Fruit fly (Drosophila melanogaster) whole organism, embryonic: ENCODE results near the gene CG6607.

Experiments
- Adf1 ChIP-seq: fragments of 200-800 bp; sonication (Bioruptor generic); IDR thresholded peaks from 2 replicates; pipeline ENCODE4 v1.3.6; 2022; ENCODE audit warnings: missing biosample characterization, missing genetic modification characterization
- CG10267 ChIP-seq: fragments of 200-800 bp; sonication (Bioruptor generic); optimal IDR thresholded peaks from 2 replicates; lab custom pipeline; 2018; ENCODE audit warnings: missing biosample characterization, mild to moderate bottlenecking, missing genetic modification characterization, moderate library complexity
- CG10274 ChIP-seq: fragments of 200-800 bp; sonication (Bioruptor generic); optimal IDR thresholded peaks from 3 replicates; lab custom pipeline; 2017; ENCODE audit warnings: missing biosample characterization, mild to moderate bottlenecking, missing genetic modification characterization
- CG10366 ChIP-seq: fragments of 200-800 bp; sonication (Bioruptor generic); IDR thresholded peaks from 2 replicates; pipeline ENCODE4 v1.3.6; 2022; ENCODE audit warnings: missing biosample characterization, missing genetic modification characterization
- CG10979 ChIP-seq: fragments of 200-800 bp; sonication (Bioruptor generic); optimal IDR thresholded peaks from 2 replicates; lab custom pipeline; 2018; ENCODE audit warnings: missing biosample characterization, mild to moderate bottlenecking, missing genetic modification characterization, moderate library complexity
- CG11560 ChIP-seq: fragments of 200-800 bp; sonication (Bioruptor generic); IDR thresholded peaks from 3 replicates; pipeline ENCODE4 v1.3.6; 2022; ENCODE audit warnings: missing biosample characterization, missing genetic modification characterization
- CG13123 ChIP-seq: fragments of 200-800 bp; sonication (Bioruptor generic); optimal IDR thresholded peaks from 2 replicates; lab custom pipeline; 2016; ENCODE audit warnings: missing biosample characterization, missing genetic modification characterization
- CG15601 ChIP-seq: fragments of 200-800 bp; sonication (Bioruptor generic); optimal IDR thresholded peaks from 3 replicates; lab custom pipeline; 2019; ENCODE audit warnings: missing biosample characterization, mild to moderate bottlenecking, missing genetic modification characterization, moderate library complexity
- CG1603 ChIP-seq: fragments of 200-800 bp; sonication (Bioruptor generic); optimal IDR thresholded peaks from 2 replicates; lab custom pipeline; 2019; ENCODE audit warnings: missing biosample characterization, mild to moderate bottlenecking, missing genetic modification characterization, moderate library complexity
- CG17361 ChIP-seq: fragments of 200-800 bp; sonication (Bioruptor generic); IDR thresholded peaks from 3 replicates; pipeline ENCODE4 v1.3.6; 2022; ENCODE audit warnings: missing biosample characterization, missing genetic modification characterization
- CG1792 ChIP-seq: fragments of 200-800 bp; sonication (Bioruptor generic); optimal IDR thresholded peaks from 2 replicates; lab custom pipeline; 2016; ENCODE audit warnings: missing biosample characterization, missing genetic modification characterization
- CG1832 ChIP-seq: fragments of 200-800 bp; sonication (Bioruptor generic); optimal IDR thresholded peaks from 2 replicates; lab custom pipeline; 2017; ENCODE audit warnings: missing biosample characterization, mild to moderate bottlenecking, missing genetic modification characterization, inconsistent platforms
- CG34422 ChIP-seq: fragments of 200-800 bp; sonication (Bioruptor generic); IDR thresholded peaks from 3 replicates; pipeline ENCODE4 v1.3.6; 2022; ENCODE audit warnings: missing biosample characterization, missing genetic modification characterization
- CG4360 ChIP-seq: fragments of 200-800 bp; sonication (Bioruptor generic); IDR thresholded peaks from 2 replicates; pipeline ENCODE4 v1.3.6; 2022; ENCODE audit warnings: missing biosample characterization, missing genetic modification characterization
- CG4404 ChIP-seq: fragments of 200-800 bp; sonication (Bioruptor generic); IDR thresholded peaks from 2 replicates; pipeline ENCODE4 v1.3.6; 2022; ENCODE audit warnings: missing biosample characterization, missing genetic modification characterization
- CG4820 ChIP-seq: fragments of 200-800 bp; sonication (Bioruptor generic); optimal IDR thresholded peaks from 3 replicates; lab custom pipeline; 2016; ENCODE audit warnings: missing biosample characterization, missing genetic modification characterization
- CG6654 ChIP-seq: fragments of 200-800 bp; sonication (Bioruptor generic); optimal IDR thresholded peaks from 2 replicates; lab custom pipeline; 2017; ENCODE audit warnings: missing biosample characterization, mild to moderate bottlenecking, missing genetic modification characterization
- CG6854 ChIP-seq: fragments of 200-800 bp; sonication (Bioruptor generic); optimal IDR thresholded peaks from 3 replicates; lab custom pipeline; 2017; ENCODE audit warnings: missing biosample characterization, mild to moderate bottlenecking, missing genetic modification characterization
- CG7271 ChIP-seq: fragments of 200-800 bp; sonication (Bioruptor generic); optimal IDR thresholded peaks from 2 replicates; lab custom pipeline; 2018; ENCODE audit warnings: missing biosample characterization, mild to moderate bottlenecking, missing genetic modification characterization, moderate library complexity
- Doc2 ChIP-seq: fragments of 200-800 bp; sonication (Bioruptor generic); IDR thresholded peaks from 2 replicates; pipeline ENCODE4 v1.3.6; 2022; ENCODE audit warnings: missing biosample characterization, missing genetic modification characterization
- Doc3 ChIP-seq: fragments of 200-800 bp; sonication (Bioruptor generic); IDR thresholded peaks from 3 replicates; pipeline ENCODE4 v1.3.6; 2022; ENCODE audit warnings: missing biosample characterization, missing genetic modification characterization; ENCODE audit not compliant: partially characterized antibody
- HHEX ChIP-seq: fragments of 200-800 bp; sonication (Bioruptor generic); optimal IDR thresholded peaks from 3 replicates; lab custom pipeline; 2017; ENCODE audit warnings: missing biosample characterization, mild to moderate bottlenecking, missing genetic modification characterization, missing genetic modification reagents
- HLHmδ ChIP-seq: fragments of 200-800 bp; sonication (Bioruptor generic); optimal IDR thresholded peaks from 2 replicates; lab custom pipeline; 2018; ENCODE audit warnings: missing biosample characterization, mild to moderate bottlenecking, missing genetic modification characterization, moderate library complexity
- Hand ChIP-seq: fragments of 200-800 bp; sonication (Bioruptor generic); optimal IDR thresholded peaks from 2 replicates; lab custom pipeline; 2017; ENCODE audit warnings: mild to moderate bottlenecking, missing biosample characterization, missing genetic modification reagents, missing genetic modification characterization
- Hmx ChIP-seq: fragments of 200-800 bp; sonication (Bioruptor generic); optimal IDR thresholded peaks from 2 replicates; lab custom pipeline; 2016; ENCODE audit warnings: missing biosample characterization, missing genetic modification characterization
- Max ChIP-seq: fragments of 200-800 bp; sonication (Bioruptor generic); optimal IDR thresholded peaks from 2 replicates; lab custom pipeline; 2016; ENCODE audit warnings: missing biosample characterization, mild to moderate bottlenecking, missing genetic modification characterization
- NfI ChIP-seq: fragments of 200-800 bp; sonication (Bioruptor generic); optimal IDR thresholded peaks from 3 replicates; lab custom pipeline; 2018; ENCODE audit warnings: missing biosample characterization, mild to moderate bottlenecking, missing genetic modification characterization, moderate library complexity
- Ravus ChIP-seq: fragments of 200-800 bp; sonication (Bioruptor generic); IDR thresholded peaks from 2 replicates; pipeline ENCODE4 v1.3.6; 2022; ENCODE audit warnings: missing biosample characterization, missing genetic modification characterization
- Side ChIP-seq: fragments of 200-800 bp; sonication (Bioruptor generic); optimal IDR thresholded peaks from 2 replicates; lab custom pipeline; 2016; ENCODE audit warnings: missing biosample characterization, missing genetic modification characterization
- Six4 ChIP-seq: fragments of 200-800 bp; sonication (Bioruptor generic); optimal IDR thresholded peaks from 2 replicates; lab custom pipeline; 2016; ENCODE audit warnings: missing biosample characterization, missing genetic modification characterization
- btn ChIP-seq: fragments of 200-800 bp; sonication (Bioruptor generic); optimal IDR thresholded peaks from 2 replicates; lab custom pipeline; 2016; ENCODE audit warnings: missing biosample characterization, missing genetic modification characterization
- cato ChIP-seq: fragments of 200-800 bp; sonication (Bioruptor generic); optimal IDR thresholded peaks from 2 replicates; lab custom pipeline; 2016; ENCODE audit warnings: missing biosample characterization, missing genetic modification characterization, borderline replicate concordance
- ci ChIP-seq: fragments of 200-800 bp; sonication (Bioruptor generic); IDR thresholded peaks from 3 replicates; pipeline ENCODE4 v1.3.6; 2022; ENCODE audit warnings: missing biosample characterization, missing genetic modification characterization
- dmrt11E ChIP-seq: fragments of 200-800 bp; sonication (Bioruptor generic); optimal IDR thresholded peaks from 3 replicates; lab custom pipeline; 2018; ENCODE audit warnings: missing biosample characterization, mild to moderate bottlenecking, missing genetic modification characterization, moderate library complexity
- ems ChIP-seq: fragments of 200-800 bp; sonication (Bioruptor generic); optimal IDR thresholded peaks from 3 replicates; lab custom pipeline; 2016; ENCODE audit warnings: missing biosample characterization, missing genetic modification characterization
- exex ChIP-seq: fragments of 200-800 bp; sonication (Bioruptor generic); optimal IDR thresholded peaks from 4 replicates; lab custom pipeline; 2018; ENCODE audit warnings: missing biosample characterization, mild to moderate bottlenecking, missing genetic modification characterization, moderate library complexity
- fu2 ChIP-seq: fragments of 200-800 bp; sonication (Bioruptor generic); optimal IDR thresholded peaks from 2 replicates; lab custom pipeline; 2016; ENCODE audit warnings: missing biosample characterization, missing genetic modification characterization
- gce ChIP-seq: fragments of 200-800 bp; sonication (Bioruptor generic); IDR thresholded peaks from 3 replicates; pipeline ENCODE4 v1.3.6; 2022; ENCODE audit warnings: missing biosample characterization, missing genetic modification characterization
- ind ChIP-seq: fragments of 200-800 bp; sonication (Bioruptor generic); optimal IDR thresholded peaks from 3 replicates; lab custom pipeline; 2016; ENCODE audit warnings: missing biosample characterization, missing genetic modification characterization
- nerfin-1 ChIP-seq: fragments of 200-800 bp; sonication (Bioruptor generic); optimal IDR thresholded peaks from 3 replicates; lab custom pipeline; 2019; ENCODE audit warnings: missing biosample characterization, mild to moderate bottlenecking, missing genetic modification characterization, moderate library complexity
- nom ChIP-seq: fragments of 200-800 bp; sonication (Bioruptor generic); optimal IDR thresholded peaks from 2 replicates; lab custom pipeline; 2017; ENCODE audit warnings: missing biosample characterization, missing genetic modification characterization, mild to moderate bottlenecking, moderate library complexity, missing genetic modification reagents
- org-1 ChIP-seq: fragments of 200-800 bp; sonication (Bioruptor generic); optimal IDR thresholded peaks from 2 replicates; lab custom pipeline; 2017; ENCODE audit warnings: missing biosample characterization, missing genetic modification characterization
- pan ChIP-seq, 4 experiments: fragments of >200 bp in 3 of 4; fragments of 200-800 bp in 1 of 4; sonication (Bioruptor generic) in 1 of 4; optimal IDR thresholded peaks in 3 of 4; IDR thresholded peaks in 1 of 4; 2 replicates each; pipeline versions ENCODE4 v1.3.6 to Lab custom; 2017 to 2022; ENCODE audit warnings: missing biosample characterization in 2 of 4, missing genetic modification characterization in 2 of 4, mixed read lengths in 1 of 4
- pho ChIP-seq: fragments of 200-800 bp; sonication (Bioruptor generic); optimal IDR thresholded peaks from 2 replicates; lab custom pipeline; 2016; ENCODE audit warnings: missing biosample characterization, missing genetic modification characterization
- sna ChIP-seq: fragments of 200-800 bp; sonication (Bioruptor generic); IDR thresholded peaks from 2 replicates; pipeline ENCODE4 v1.3.6; 2022; ENCODE audit warnings: missing biosample characterization, missing genetic modification characterization; ENCODE audit not compliant: partially characterized antibody
- ssp ChIP-seq: fragments of 200-800 bp; sonication (Bioruptor generic); IDR thresholded peaks from 2 replicates; pipeline ENCODE4 v1.3.6; 2022; ENCODE audit warnings: missing biosample characterization, missing genetic modification characterization
- sug ChIP-seq: fragments of 200-800 bp; optimal IDR thresholded peaks from 2 replicates; lab custom pipeline; 2019; ENCODE audit warnings: missing biosample characterization, mild to moderate bottlenecking, missing genetic modification characterization, moderate library complexity
- wor ChIP-seq: fragments of 200-800 bp; sonication (Bioruptor generic); IDR thresholded peaks from 2 replicates; pipeline ENCODE4 v1.3.6; 2022; ENCODE audit warnings: missing biosample characterization, missing genetic modification characterization
- z ChIP-seq: fragments of 200-800 bp; sonication (Bioruptor generic); IDR thresholded peaks from 3 replicates; pipeline ENCODE4 v1.3.6; 2022; ENCODE audit warnings: missing biosample characterization, missing genetic modification characterization
- zf30C ChIP-seq: fragments of 200-800 bp; sonication (Bioruptor generic); optimal IDR thresholded peaks from 3 replicates; lab custom pipeline; 2018; ENCODE audit warnings: missing biosample characterization, mild to moderate bottlenecking, missing genetic modification characterization

CG6607 gene

DNA sequence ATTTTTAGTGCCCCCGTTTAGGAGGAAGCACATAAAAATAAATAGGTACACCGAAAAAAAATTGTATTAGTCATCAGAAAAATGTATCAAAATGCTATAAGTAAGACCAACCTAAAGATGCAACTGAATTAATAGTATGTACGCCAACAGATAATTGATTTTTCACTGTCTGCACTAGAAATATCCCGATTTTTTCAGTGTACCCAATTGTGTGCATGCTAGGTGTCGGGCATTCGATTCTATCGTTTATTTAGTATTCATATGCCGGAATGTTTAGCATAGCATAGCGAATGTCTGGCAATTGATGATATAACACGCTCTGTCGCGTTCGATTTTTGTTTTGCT lies 39.6 kb downstream of the CG6607 start (continued):
- TF ChIP-seq CG1603 (tag; lab: Kevin White, UChicago) (peak; percentile 89), Six4 (GFP tag; lab: Kevin White, UChicago) (peak; percentile 71), CG6854 (GFP tag; lab: Kevin White, UChicago) (peak; percentile 79), Max (peak; percentile 66), pho (GFP tag; lab: Kevin White, UChicago) (peak; percentile 91), Hmx (GFP tag; lab: Kevin White, UChicago) (peak; percentile 63), Side (GFP tag; lab: Kevin White, UChicago) (peak; percentile 88), CG4404 (GFP tag; lab: Robert Waterston, UW) (peak; percentile 58; the same call in 1 of the 2 replicates), Ravus (GFP tag; lab: Robert Waterston, UW) (peak; percentile 83), sna (GFP tag; lab: Robert Waterston, UW) (no peak), zf30C (GFP tag; lab: Kevin White, UChicago) (peak; percentile 44), cato (GFP tag; lab: Kevin White, UChicago) (peak; percentile 69), nerfin-1 (tag; lab: Kevin White, UChicago) (peak; percentile 75), ssp (GFP tag; lab: Robert Waterston, UW) (peak; percentile 79), fu2 (GFP tag; lab: Kevin White, UChicago) (peak; percentile 89), org-1 (peak; percentile 82), CG11560 (no peak), exex (tag; lab: Kevin White, UChicago) (peak; percentile 52), btn (peak; percentile 84), gce (GFP tag; lab: Robert Waterston, UW) (peak; percentile 79; the same call in 2 of the 3 replicates), wor (GFP tag; lab: Robert Waterston, UW) (peak; percentile 71), CG34422 (GFP tag; lab: Robert Waterston, UW) (peak; percentile 92), HHEX (GFP tag; lab: Kevin White, UChicago) (peak; percentile 90), CG10274 (GFP tag; lab: Kevin White, UChicago) (peak; percentile 70), CG10366 (GFP tag; lab: Robert Waterston, UW) (peak; percentile 88), CG15601 (tag; lab: Kevin White, UChicago) (peak; percentile 73), ems (GFP tag; lab: Kevin White, UChicago) (peak; percentile 86), CG4360 (GFP tag; lab: Robert Waterston, UW) (peak; percentile 58; the same call in 1 of the 2 replicates), sug (tag; lab: Kevin White, UChicago) (peak; percentile 69), CG13123 (peak; percentile 55), CG4820 (peak; percentile 79), Adf1 (GFP tag; lab: Robert Waterston, UW) (peak; percentile 27; the same call in 1 of the 2 replicates), dmrt11E (peak; percentile 54), CG10979 (tag; lab: Kevin White, UChicago) (peak; percentile 76), nom (GFP tag; lab: Kevin White, UChicago) (no peak), NfI (GFP tag; lab: Kevin White, UChicago) (peak; percentile 89), CG1832 (GFP tag; lab: Kevin White, UChicago) (no peak), z (peak; percentile 45; the same call in 1 of the 3 replicates), ci (GFP tag; lab: Robert Waterston, UW) (peak; percentile 96), CG7271 (tag; lab: Kevin White, UChicago) (no peak), ind (GFP tag; lab: Kevin White, UChicago) (peak; percentile 88), Doc2 (GFP tag; lab: Robert Waterston, UW) (no peak; the same call in 1 of the 2 replicates), pan (optimal IDR thresholded peaks at IDR 0.05; lab: Kevin White, UChicago) (no peak), pan (GFP tag; optimal IDR thresholded peaks at IDR 0.05 in 1 of 2, IDR thresholded peaks at IDR 0.05 in 1 of 2) (peak in 1 of 2 experiments; percentile 91), CG17361 (GFP tag; lab: Robert Waterston, UW) (peak; percentile 81), HLHmδ (GFP tag; lab: Kevin White, UChicago) (no peak), Hand (GFP tag; lab: Kevin White, UChicago) (peak; percentile 47), CG1792 (GFP tag; lab: Kevin White, UChicago) (peak; percentile 81), Doc3 (no peak), CG6654 (GFP tag; lab: Kevin White, UChicago) (peak; percentile 49), CG10267 (tag; lab: Kevin White, UChicago) (peak; percentile 59)
